ENCODE assay signal across 4 fruit fly cellular contexts in genomic region chr2L:10265129-10265528, dm6.
TF ChIP-seq lines count a peak whose summit lies in the region.

Gene Mob3, plus strand, starts transcription at chr2L:10265336.

- TF ChIP-seq CTCF in whole organism, embryonic (GFP tag; optimal IDR thresholded peaks at IDR 0.05; lab: Kevin White, UChicago): no peak

TF ChIP-seq in whole organism, adult, 20 proteins besides CTCF, POLR2A, EP300 and RAD21:
- no peak for TF ChIP-seq cnc (optimal IDR thresholded peaks at IDR 0.05; lab: Kevin White, UChicago)
- TF ChIP-seq CG7045 (GFP tag; optimal IDR thresholded peaks at IDR 0.05; lab: Kevin White, UChicago): no peak
- peak; percentile 28 for TF ChIP-seq CG7101 (tag; optimal IDR thresholded peaks at IDR 0.05; lab: Kevin White, UChicago)
- TF ChIP-seq pad (GFP tag; optimal IDR thresholded peaks at IDR 0.05; lab: Kevin White, UChicago): no peak
- no peak for TF ChIP-seq Crg-1 (GFP tag; optimal IDR thresholded peaks at IDR 0.05; lab: Kevin White, UChicago)
- peak; percentile 41 for TF ChIP-seq kay (GFP tag; lab: Kevin White, UChicago; ENCODE audit: borderline replicate concordance)
- TF ChIP-seq ovo (GFP tag; optimal IDR thresholded peaks at IDR 0.05; lab: Kevin White, UChicago): no peak
- no peak for TF ChIP-seq Hr96 (GFP tag; optimal IDR thresholded peaks at IDR 0.05; lab: Kevin White, UChicago)
- TF ChIP-seq toe (GFP tag; optimal IDR thresholded peaks at IDR 0.05; lab: Kevin White, UChicago): no peak
- peak; percentile 37 for TF ChIP-seq CG14711 (tag; optimal IDR thresholded peaks at IDR 0.05; lab: Kevin White, UChicago)
- no peak for TF ChIP-seq CG12768 (GFP tag; optimal IDR thresholded peaks at IDR 0.05; lab: Kevin White, UChicago)
- TF ChIP-seq CG5204 (GFP tag; optimal IDR thresholded peaks at IDR 0.05; lab: Kevin White, UChicago): no peak
- TF ChIP-seq cic (GFP tag; optimal IDR thresholded peaks at IDR 0.05; lab: Kevin White, UChicago): no peak
- no peak for TF ChIP-seq Clk (GFP tag; optimal IDR thresholded peaks at IDR 0.05; lab: Kevin White, UChicago)
- TF ChIP-seq CG11617 (GFP tag; optimal IDR thresholded peaks at IDR 0.05; lab: Kevin White, UChicago): no peak
- no peak for TF ChIP-seq CG33017 (tag; optimal IDR thresholded peaks at IDR 0.05; lab: Kevin White, UChicago)

TF ChIP-seq in whole organism, embryonic, 481 proteins besides CTCF, POLR2A, EP300 and RAD21 (continues in another document):
- TF ChIP-seq CG34224 (GFP tag; IDR thresholded peaks at IDR 0.05; lab: Robert Waterston, UW; ENCODE audit: partially characterized antibody) (0 out of 3 replicates have a peak, but pooled peaks have one; percentile 54), CG34376 (GFP tag; optimal IDR thresholded peaks at IDR 0.05; lab: Kevin White, UChicago) (peak; percentile 0), Dref (GFP tag; IDR thresholded peaks at IDR 0.05; lab: Robert Waterston, UW) (peak; percentile 70), MBD-R2 (GFP tag; IDR thresholded peaks at IDR 0.05; lab: Robert Waterston, UW) (peak; percentile 68), CG2712 (tag; optimal IDR thresholded peaks at IDR 0.05; lab: Kevin White, UChicago) (peak; percentile 22), twi (tag; optimal IDR thresholded peaks at IDR 0.05; lab: Kevin White, UChicago) (no peak), CG12659 (GFP tag; optimal IDR thresholded peaks at IDR 0.05; lab: Kevin White, UChicago) (peak; percentile 31), CG1603 (tag; optimal IDR thresholded peaks at IDR 0.05; lab: Kevin White, UChicago) (peak; percentile 82), croc (GFP tag; conservative IDR thresholded peaks at IDR 0.05; lab: Robert Waterston, UW) (no peak), sna (GFP tag; IDR thresholded peaks at IDR 0.05; lab: Robert Waterston, UW; ENCODE audit: partially characterized antibody) (0 out of 2 replicates have a peak, but pooled peaks have one; percentile 24), CG10366 (GFP tag; IDR thresholded peaks at IDR 0.05; lab: Robert Waterston, UW) (no peak), Hr3 (GFP tag; optimal IDR thresholded peaks at IDR 0.05; lab: Kevin White, UChicago) (no peak), Bgb (GFP tag; IDR thresholded peaks at IDR 0.05; lab: Robert Waterston, UW; ENCODE audit: partially characterized antibody) (peak; percentile 54; the same call in 1 of the 2 replicates), trem (tag; optimal IDR thresholded peaks at IDR 0.05; lab: Kevin White, UChicago) (peak; percentile 23), pzg (GFP tag; optimal IDR thresholded peaks at IDR 0.05; lab: Kevin White, UChicago) (peak; percentile 37), CG13287 (GFP tag; IDR thresholded peaks at IDR 0.05; lab: Robert Waterston, UW; ENCODE audit: partially characterized antibody) (peak; percentile 65), Sry-δ (GFP tag; optimal IDR thresholded peaks at IDR 0.05; lab: Kevin White, UChicago) (peak; percentile 63), amos (GFP tag; IDR thresholded peaks at IDR 0.05; lab: Robert Waterston, UW; ENCODE audit: partially characterized antibody) (peak; percentile 52; the same call in 1 of the 2 replicates), Dll (GFP tag; IDR thresholded peaks at IDR 0.05; lab: Robert Waterston, UW; ENCODE audit: partially characterized antibody) (peak; percentile 55; the same call in 1 of the 4 replicates), row (GFP tag; IDR thresholded peaks at IDR 0.05; lab: Robert Waterston, UW) (peak; percentile 42; the same call in 1 of the 3 replicates), CG17568 (GFP tag; optimal IDR thresholded peaks at IDR 0.05; lab: Kevin White, UChicago) (peak; percentile 33), lbe (GFP tag; optimal IDR thresholded peaks at IDR 0.05; lab: Kevin White, UChicago) (peak; percentile 51), stwl (tag; optimal IDR thresholded peaks at IDR 0.05; lab: Kevin White, UChicago) (peak; percentile 30)

TF ChIP-seq in whole organism, prepupa, 60 proteins besides CTCF, POLR2A, EP300 and RAD21:
- no peak for TF ChIP-seq net (GFP tag; optimal IDR thresholded peaks at IDR 0.05; lab: Kevin White, UChicago)
- no peak for TF ChIP-seq CG1621 (tag; optimal IDR thresholded peaks at IDR 0.05; lab: Kevin White, UChicago)
- no peak for TF ChIP-seq Gug (GFP tag; IDR thresholded peaks at IDR 0.05; lab: Robert Waterston, UW)
- no peak for TF ChIP-seq CG6276 (GFP tag; optimal IDR thresholded peaks at IDR 0.05; lab: Kevin White, UChicago)
- no peak for TF ChIP-seq Sox15 (GFP tag; optimal IDR thresholded peaks at IDR 0.05; lab: Kevin White, UChicago)
- TF ChIP-seq CG7368 (GFP tag; optimal IDR thresholded peaks at IDR 0.05; lab: Kevin White, UChicago): no peak
- no peak for TF ChIP-seq Hr4 (GFP tag; optimal IDR thresholded peaks at IDR 0.05; lab: Kevin White, UChicago)
- no peak for TF ChIP-seq CG11902 (GFP tag; optimal IDR thresholded peaks at IDR 0.05; lab: Kevin White, UChicago)
- TF ChIP-seq CG34406 (GFP tag; optimal IDR thresholded peaks at IDR 0.05; lab: Kevin White, UChicago): no peak
- peak; percentile 30 for TF ChIP-seq esn (GFP tag; optimal IDR thresholded peaks at IDR 0.05; lab: Kevin White, UChicago)
- TF ChIP-seq ss (GFP tag; optimal IDR thresholded peaks at IDR 0.05; lab: Kevin White, UChicago): no peak
- no peak for TF ChIP-seq CG8319 (GFP tag; optimal IDR thresholded peaks at IDR 0.05; lab: Kevin White, UChicago)
- TF ChIP-seq fkh (GFP tag; optimal IDR thresholded peaks at IDR 0.05; lab: Kevin White, UChicago): peak; percentile 43
- no peak for TF ChIP-seq CG10631 (GFP tag; optimal IDR thresholded peaks at IDR 0.05; lab: Kevin White, UChicago)
- no peak for TF ChIP-seq CG11762 (GFP tag; optimal IDR thresholded peaks at IDR 0.05; lab: Kevin White, UChicago; ENCODE audit: insufficient read depth)

TF ChIP-seq in whole organism, wandering third instar larva, 38 proteins besides CTCF, POLR2A, EP300 and RAD21:
- TF ChIP-seq Dfd (GFP tag; optimal IDR thresholded peaks at IDR 0.05; lab: Kevin White, UChicago): no peak
- peak; percentile 39 for TF ChIP-seq woc (GFP tag; optimal IDR thresholded peaks at IDR 0.05; lab: Kevin White, UChicago)
- TF ChIP-seq Hnf4 (GFP tag; optimal IDR thresholded peaks at IDR 0.05; lab: Kevin White, UChicago): peak; percentile 43
- no peak for TF ChIP-seq Vsx2 (GFP tag; optimal IDR thresholded peaks at IDR 0.05; lab: Kevin White, UChicago; ENCODE audit: partially characterized antibody)
- TF ChIP-seq sage (GFP tag; optimal IDR thresholded peaks at IDR 0.05; lab: Kevin White, UChicago): peak; percentile 56
